Worm (Caenorhabditis elegans) whole organism, L4 larva: ENCODE data around the gene col-95.

Source experiments
- D1046.2 ChIP-seq: fragments of 200-800 bp; sonication (Bioruptor generic); IDR thresholded peaks from 2 replicates; pipeline ENCODE4 v1.3.6; 2022; ENCODE audit warnings: missing genetic modification characterization, missing compliant biosample characterization
- F49E8.2 ChIP-seq: sonication (generic microtip); optimal IDR thresholded peaks from 2 replicates; lab custom pipeline; 2016; ENCODE audit warnings: missing compliant biosample characterization, mild to moderate bottlenecking, missing genetic modification characterization, borderline replicate concordance
- T20F7.1 ChIP-seq: fragments of 200-800 bp; sonication (Bioruptor generic); optimal IDR thresholded peaks from 2 replicates; lab custom pipeline; 2018; ENCODE audit warnings: mild to moderate bottlenecking, missing genetic modification characterization, missing compliant biosample characterization
- Y105C5A.15 ChIP-seq: fragments of 200-800 bp; sonication (Bioruptor generic); IDR thresholded peaks from 2 replicates; pipeline ENCODE4 v1.3.6; 2022; ENCODE audit warnings: missing genetic modification characterization, missing compliant biosample characterization
- Y48G9A.11 ChIP-seq: fragments of 200-800 bp; sonication (Bioruptor generic); IDR thresholded peaks from 2 replicates; pipeline ENCODE4 v1.3.6; 2022; ENCODE audit warnings: missing genetic modification reagents, missing genetic modification characterization, missing compliant biosample characterization
- aha-1 ChIP-seq: fragments of 150-350 bp; peaks from one replicate; lab custom pipeline; 2014; ENCODE audit warnings: missing biosample characterization, missing genetic modification characterization
- aly-2 ChIP-seq: sonication (generic microtip); optimal IDR thresholded peaks from 2 replicates; lab custom pipeline; 2018; ENCODE audit warnings: missing biosample characterization, missing genetic modification characterization
- attf-4 ChIP-seq: sonication (generic microtip); optimal IDR thresholded peaks from 3 replicates; lab custom pipeline; 2017; ENCODE audit warnings: missing biosample characterization, missing genetic modification characterization
- ceh-20 ChIP-seq: fragments of 200-800 bp; sonication (Bioruptor generic); IDR thresholded peaks from 2 replicates; pipeline ENCODE4 v1.3.6; 2022; ENCODE audit warnings: missing genetic modification reagents, missing genetic modification characterization, missing compliant biosample characterization
- ces-1 ChIP-seq: fragments of 150-350 bp; sonication (generic microtip); optimal IDR thresholded peaks from 4 replicates; lab custom pipeline; 2014; ENCODE audit warnings: missing biosample characterization, missing genetic modification reagents, missing genetic modification characterization
- daf-19 ChIP-seq: fragments of 200-800 bp; sonication (Bioruptor generic); conservative IDR thresholded peaks from 2 replicates; pipeline ENCODE4 v1.3.6; 2022; ENCODE audit warnings: missing genetic modification characterization, missing compliant biosample characterization
- dmd-6 ChIP-seq: fragments of 200-800 bp; sonication (Bioruptor generic); IDR thresholded peaks from 2 replicates; pipeline ENCODE4 v1.3.6; 2022; ENCODE audit warnings: missing genetic modification reagents, missing genetic modification characterization, missing compliant biosample characterization
- dpl-1 ChIP-seq: fragments of 150-350 bp; optimal IDR thresholded peaks from 2 replicates; lab custom pipeline; 2014; ENCODE audit warnings: missing biosample characterization, missing genetic modification reagents, missing genetic modification characterization
- egl-27 ChIP-seq: sonication (generic microtip); optimal IDR thresholded peaks from 3 replicates; lab custom pipeline; 2017; ENCODE audit warnings: missing biosample characterization, missing genetic modification reagents, missing genetic modification characterization
- egl-43 ChIP-seq: fragments of 200-800 bp; sonication (Bioruptor generic); IDR thresholded peaks from 2 replicates; pipeline ENCODE4 v1.3.6; 2022; ENCODE audit warnings: missing genetic modification reagents, missing genetic modification characterization, missing compliant biosample characterization
- gei-8 ChIP-seq: fragments of 200-800 bp; sonication (Bioruptor generic); optimal IDR thresholded peaks from 2 replicates; lab custom pipeline; 2018; ENCODE audit warnings: mild to moderate bottlenecking, missing genetic modification characterization, missing compliant biosample characterization
- hif-1 ChIP-seq, 2 experiments: sonication (generic microtip); optimal IDR thresholded peaks; 2 replicates each; lab custom pipeline; 2016 to 2017; ENCODE audit warnings: missing compliant biosample characterization in 2 of 2, missing genetic modification characterization in 2 of 2, missing genetic modification reagents in 2 of 2, missing genotype in 2 of 2, mild to moderate bottlenecking in 1 of 2
- hlh-11 ChIP-seq: fragments of 200-800 bp; sonication (Bioruptor generic); optimal IDR thresholded peaks from 2 replicates; lab custom pipeline; 2018; ENCODE audit warnings: mild to moderate bottlenecking, missing genetic modification characterization, missing compliant biosample characterization
- hlh-30 ChIP-seq: sonication (generic microtip); optimal IDR thresholded peaks from 2 replicates; lab custom pipeline; 2017; ENCODE audit warnings: antibody characterized with exemption, mild to moderate bottlenecking, missing genetic modification characterization, missing compliant biosample characterization; ENCODE audit not compliant: insufficient read depth
- lim-7 ChIP-seq: fragments of 200-800 bp; sonication (Bioruptor generic); IDR thresholded peaks from 2 replicates; pipeline ENCODE4 v1.3.6; 2022; ENCODE audit warnings: missing genetic modification characterization, missing compliant biosample characterization
- lin-13 ChIP-seq: fragments of 150-350 bp; optimal IDR thresholded peaks from 2 replicates; lab custom pipeline; 2014; ENCODE audit warnings: missing biosample characterization, missing genetic modification reagents, missing genetic modification characterization
- lin-38 ChIP-seq: fragments of 200-800 bp; sonication (Bioruptor generic); IDR thresholded peaks from 2 replicates; pipeline ENCODE4 v1.3.6; 2022; ENCODE audit warnings: missing genetic modification reagents, missing genetic modification characterization, missing compliant biosample characterization
- lir-3 ChIP-seq: sonication (generic microtip); optimal IDR thresholded peaks from 2 replicates; lab custom pipeline; 2016; ENCODE audit warnings: mild to moderate bottlenecking, missing genetic modification characterization, missing compliant biosample characterization
- madf-5 ChIP-seq, 2 experiments: fragments of 200-800 bp; sonication (Bioruptor generic); IDR thresholded peaks; 2 replicates each; pipeline ENCODE4 v1.3.6; 2022; ENCODE audit warnings: missing compliant biosample characterization in 2 of 2, missing genetic modification characterization in 2 of 2
- madf-9 ChIP-seq: fragments of 200-800 bp; sonication (Bioruptor generic); conservative IDR thresholded peaks from 2 replicates; pipeline ENCODE4 v1.3.6; 2022; ENCODE audit warnings: missing genetic modification reagents, missing genetic modification characterization, missing compliant biosample characterization
- mep-1 ChIP-seq: fragments of 150-350 bp; sonication (generic microtip); optimal IDR thresholded peaks from 3 replicates; lab custom pipeline; 2014; ENCODE audit warnings: missing biosample characterization, missing genetic modification characterization
- mes-2 ChIP-seq: sonication (generic microtip); optimal IDR thresholded peaks from 2 replicates; lab custom pipeline; 2016; ENCODE audit warnings: missing genotype, mild to moderate bottlenecking, missing genetic modification characterization, missing compliant biosample characterization; ENCODE audit not compliant: poor library complexity, severe bottlenecking
- mxl-3 ChIP-seq: fragments of 200-800 bp; sonication (Bioruptor generic); optimal IDR thresholded peaks from 2 replicates; lab custom pipeline; 2018; ENCODE audit warnings: mild to moderate bottlenecking, missing genetic modification characterization, missing compliant biosample characterization
- nhr-10 ChIP-seq: fragments of 150-350 bp; optimal IDR thresholded peaks from 2 replicates; lab custom pipeline; 2014; ENCODE audit warnings: missing biosample characterization, missing genetic modification characterization
- nhr-11 ChIP-seq: fragments of 150-350 bp; optimal IDR thresholded peaks from 2 replicates; lab custom pipeline; 2014; ENCODE audit warnings: missing biosample characterization, missing genetic modification characterization
- nhr-111 ChIP-seq: fragments of 200-800 bp; sonication (Bioruptor generic); optimal IDR thresholded peaks from 2 replicates; lab custom pipeline; 2018; ENCODE audit warnings: mild to moderate bottlenecking, missing genetic modification characterization, missing compliant biosample characterization
- nhr-28 ChIP-seq: fragments of 150-350 bp; optimal IDR thresholded peaks from 2 replicates; lab custom pipeline; 2014; ENCODE audit warnings: missing biosample characterization, missing genetic modification characterization
- nhr-42 ChIP-seq: fragments of 200-800 bp; sonication (Bioruptor generic); IDR thresholded peaks from 2 replicates; pipeline ENCODE4 v1.3.6; 2022; ENCODE audit warnings: missing genetic modification characterization, missing compliant biosample characterization
- nhr-48 ChIP-seq: sonication (generic microtip); optimal IDR thresholded peaks from 2 replicates; lab custom pipeline; 2016; ENCODE audit warnings: mild to moderate bottlenecking, missing genetic modification characterization, missing compliant biosample characterization
- nhr-6 ChIP-seq: fragments of 150-350 bp; optimal IDR thresholded peaks from 2 replicates; lab custom pipeline; 2014; ENCODE audit warnings: missing biosample characterization, missing genetic modification characterization
- pqm-1 ChIP-seq: sonication (generic microtip); optimal IDR thresholded peaks from 2 replicates; lab custom pipeline; 2017; ENCODE audit warnings: missing biosample characterization, missing genetic modification characterization
- rbr-2 ChIP-seq: sonication (generic microtip); optimal IDR thresholded peaks from 2 replicates; lab custom pipeline; 2016; ENCODE audit warnings: missing genotype, missing genetic modification characterization, missing compliant biosample characterization
- set-16 ChIP-seq: fragments of 200-800 bp; sonication (Bioruptor generic); IDR thresholded peaks from 2 replicates; pipeline ENCODE4 v1.3.6; 2022; ENCODE audit warnings: missing genetic modification reagents, missing genetic modification characterization, missing compliant biosample characterization
- spr-1 ChIP-seq: sonication (generic microtip); optimal IDR thresholded peaks from 2 replicates; lab custom pipeline; 2016; ENCODE audit warnings: mild to moderate bottlenecking, missing genetic modification characterization, missing compliant biosample characterization
- spr-3 ChIP-seq: fragments of 200-800 bp; sonication (Bioruptor generic); optimal IDR thresholded peaks from 2 replicates; lab custom pipeline; 2018; ENCODE audit warnings: mild to moderate bottlenecking, missing genetic modification characterization, missing compliant biosample characterization
- unc-39 ChIP-seq: sonication (generic microtip); optimal IDR thresholded peaks from 2 replicates; lab custom pipeline; 2017; ENCODE audit warnings: missing biosample characterization, missing genetic modification characterization
- unc-62 ChIP-seq, 3 experiments: fragments of 150-350 bp in 1 of 3; sonication (generic microtip); optimal IDR thresholded peaks in 2 of 3; peaks in 1 of 3; 1 replicate in 1 of 3; 2 replicates in 2 of 3; lab custom pipeline; 2014 to 2017; ENCODE audit warnings: missing biosample characterization in 3 of 3, missing genetic modification characterization in 3 of 3, missing genetic modification reagents in 3 of 3, missing genotype in 1 of 3
- zag-1 ChIP-seq: fragments of 150-350 bp; optimal IDR thresholded peaks from 2 replicates; lab custom pipeline; 2014; ENCODE audit warnings: missing biosample characterization, missing genetic modification characterization
- zip-2 ChIP-seq: fragments of 150-350 bp; optimal IDR thresholded peaks from 2 replicates; lab custom pipeline; 2014; ENCODE audit warnings: missing biosample characterization, missing genetic modification characterization
- ztf-7 ChIP-seq: fragments of 150-350 bp; optimal IDR thresholded peaks from 2 replicates; lab custom pipeline; 2014; ENCODE audit warnings: missing biosample characterization, missing genetic modification characterization

col-95 gene

DNA sequence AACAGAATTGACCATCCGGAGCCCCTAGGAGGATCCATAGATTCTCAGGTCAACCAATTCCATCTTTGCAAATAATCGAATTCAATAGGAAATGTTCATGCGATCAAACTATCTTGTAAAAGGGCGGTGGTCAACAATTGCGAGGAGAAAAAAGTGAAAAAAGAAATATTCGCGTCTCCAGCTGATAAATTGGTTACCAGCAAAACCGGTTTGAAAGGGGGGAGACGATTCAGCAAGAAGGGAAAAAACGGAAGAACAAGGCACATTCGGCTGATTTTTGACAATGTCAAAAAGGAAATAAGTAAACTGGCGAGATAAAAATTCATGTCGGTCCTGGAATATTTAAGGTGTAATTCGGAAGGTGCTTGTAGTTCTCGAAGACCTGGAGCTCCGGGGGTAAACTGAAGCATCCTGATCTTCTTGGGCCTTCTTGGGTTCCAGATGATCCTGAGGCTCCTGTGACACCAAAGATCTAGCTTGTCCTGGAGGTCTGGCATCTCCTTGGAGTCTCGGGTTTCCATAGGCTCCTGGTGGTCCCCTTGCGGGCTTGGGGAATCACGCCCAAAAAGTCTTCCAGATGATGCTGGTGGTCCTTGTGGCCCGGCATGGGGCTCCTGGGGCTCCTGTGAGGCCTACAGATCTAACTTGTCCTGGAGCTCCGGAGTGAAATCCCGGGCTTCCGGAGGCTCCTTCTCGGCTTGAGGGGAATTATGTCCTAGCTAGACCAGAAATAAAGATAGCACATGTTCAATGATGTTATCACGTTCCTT is 603 bp upstream of the col-95 start (continued):
- TF ChIP-seq mep-1 (tag; lab: Kevin White, UChicago) (no peak), madf-9 (GFP tag; lab: Robert Waterston, UW) (no peak)

DNA sequence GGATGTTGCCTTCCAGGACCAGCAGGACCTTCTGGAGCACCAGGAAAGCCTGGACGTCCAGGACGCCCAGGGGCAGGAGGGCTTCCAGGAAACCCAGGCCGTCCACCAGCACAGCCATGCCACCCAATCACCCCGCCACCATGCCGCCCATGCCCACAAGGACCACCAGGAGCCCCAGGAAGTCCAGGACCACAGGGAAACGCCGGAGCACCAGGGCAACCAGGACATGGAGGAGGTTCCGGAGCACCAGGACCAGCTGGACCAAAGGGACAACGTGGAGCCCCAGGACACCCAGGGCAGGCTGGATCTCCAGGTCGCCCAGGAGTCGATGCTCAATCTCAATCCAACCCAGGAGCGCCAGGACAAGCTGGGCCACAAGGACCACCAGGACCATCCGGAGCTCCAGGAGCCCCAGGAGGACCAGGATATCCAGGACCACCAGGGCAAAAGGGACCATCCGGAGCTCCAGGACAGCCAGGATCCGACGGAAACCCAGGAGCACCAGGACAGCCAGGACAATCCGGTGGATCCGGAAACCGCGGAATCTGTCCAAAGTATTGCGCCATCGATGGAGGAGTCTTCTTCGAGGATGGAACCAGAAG is 684 bp downstream of the col-95 start:
- TF ChIP-seq daf-19 (GFP tag; lab: Robert Waterston, UW) = no peak
- no peak for TF ChIP-seq lin-38
- TF ChIP-seq Y105C5A.15 (GFP tag; lab: Robert Waterston, UW) = no peak
- no peak for TF ChIP-seq nhr-28 (tag; lab: Kevin White, UChicago)
- peak; percentile 96 for TF ChIP-seq set-16 (GFP tag; lab: Robert Waterston, UW)
- no peak for TF ChIP-seq ztf-7
- TF ChIP-seq egl-27 = no peak
- TF ChIP-seq F49E8.2 = no peak
- TF ChIP-seq T20F7.1 (GFP tag; lab: Kevin White, UChicago) = no peak
- TF ChIP-seq madf-5 (GFP tag; IDR thresholded peaks at IDR 0.05; lab: Robert Waterston, UW) = 0 out of 4 replicates have a peak, but pooled peaks of 1 of the 2 experiments have one; percentile 10

DNA sequence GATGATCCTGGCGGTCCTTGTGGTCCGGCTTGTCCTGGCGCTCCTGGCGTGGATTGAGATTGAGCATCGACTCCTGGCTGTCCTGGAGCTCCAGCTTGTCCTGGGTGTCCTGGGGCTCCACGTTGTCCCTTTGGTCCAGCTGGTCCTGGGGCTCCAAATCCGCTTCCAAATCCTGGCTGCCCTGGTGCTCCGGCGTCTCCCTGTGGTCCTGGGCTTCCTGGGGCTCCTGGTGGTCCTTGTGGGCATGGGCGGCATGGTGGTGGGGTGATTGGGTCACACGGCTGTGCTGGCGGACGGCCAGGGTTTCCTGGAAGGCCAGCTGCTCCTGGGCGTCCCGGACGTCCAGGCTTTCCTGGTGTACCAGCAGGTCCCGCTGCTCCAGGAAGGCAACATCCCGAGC is 2.1 kb downstream of the col-95 start:
- TF ChIP-seq lim-7 (GFP tag; lab: Robert Waterston, UW) (no peak), zip-2 (no peak), unc-39 (tag; lab: Kevin White, UChicago) (no peak), aha-1 (tag; lab: Kevin White, UChicago) (peak; percentile 21), dmd-6 (GFP tag; lab: Robert Waterston, UW) (no peak), nhr-48 (tag; lab: Kevin White, UChicago) (no peak), set-16 (GFP tag; lab: Robert Waterston, UW) (peak; percentile 98), nhr-42 (GFP tag; lab: Robert Waterston, UW) (no peak), egl-43 (no peak), unc-62 (GFP tag; optimal IDR thresholded peaks at IDR 0.05 in 1 of 2; lab: Kevin White, UChicago) (no peak), unc-62 (tag; optimal IDR thresholded peaks at IDR 0.05; lab: Kevin White, UChicago) (no peak), ceh-20 (GFP tag; lab: Robert Waterston, UW) (0 out of 2 replicates have a peak, but pooled peaks have one; percentile 42), ces-1 (no peak), rbr-2 (no peak), mxl-3 (no peak), lir-3 (tag; lab: Kevin White, UChicago) (no peak), zag-1 (tag; lab: Kevin White, UChicago) (no peak), nhr-10 (tag; lab: Kevin White, UChicago) (no peak), aly-2 (tag; lab: Kevin White, UChicago) (no peak), T20F7.1 (GFP tag; lab: Kevin White, UChicago) (no peak), gei-8 (GFP tag; lab: Kevin White, UChicago) (no peak), dpl-1 (GFP tag; lab: Kevin White, UChicago) (no peak), spr-3 (GFP tag; lab: Kevin White, UChicago) (no peak), daf-19 (GFP tag; lab: Robert Waterston, UW) (no peak), lin-13 (GFP tag; lab: Kevin White, UChicago) (no peak), nhr-111 (GFP tag; lab: Kevin White, UChicago) (no peak), hif-1 (tag; optimal IDR thresholded peaks at IDR 0.05; lab: Kevin White, UChicago) (no peak), hlh-30 (tag; lab: Kevin White, UChicago) (no peak), Y48G9A.11 (GFP tag; lab: Robert Waterston, UW) (0 out of 2 replicates have a peak, but pooled peaks have one; percentile 17), nhr-6 (tag; lab: Kevin White, UChicago) (no peak), pqm-1 (tag; lab: Kevin White, UChicago) (no peak), nhr-11 (tag; lab: Kevin White, UChicago) (no peak), hlh-11 (tag; lab: Kevin White, UChicago) (no peak), madf-5 (GFP tag; IDR thresholded peaks at IDR 0.05; lab: Robert Waterston, UW) (peak in 1 of 2 experiments; percentile 30; a peak in 1 of 4 replicates), D1046.2 (no peak), mes-2 (tag; lab: Kevin White, UChicago) (peak; percentile 19), attf-4 (tag; lab: Kevin White, UChicago) (no peak), spr-1 (no peak)
